Fruit fly (Drosophila melanogaster) whole organism: ENCODE data around the gene eIF3g1.
"Not testable (repeated sequence)": the region's sequence is repeated elsewhere in the genome, so short reads cannot be mapped to it uniquely, and the experiment has no call there.

Source experiments
- CG8478 ChIP-seq: fragments of >200 bp; optimal IDR thresholded peaks from 2 replicates; lab custom pipeline; 2018; ENCODE audit warnings: inconsistent platforms
- Dll ChIP-seq: fragments of >200 bp; optimal IDR thresholded peaks from 2 replicates; lab custom pipeline; 2017
- EcR ChIP-seq, 2 experiments: fragments of >200 bp; optimal IDR thresholded peaks; 2 replicates each; lab custom pipeline; 2017; ENCODE audit warnings: missing biosample characterization in 2 of 2, missing genetic modification characterization in 2 of 2, missing genetic modification reagents in 2 of 2
- pan ChIP-seq: fragments of >200 bp; optimal IDR thresholded peaks from 2 replicates; lab custom pipeline; 2017
- psq ChIP-seq: fragments of >200 bp; optimal IDR thresholded peaks from 2 replicates; lab custom pipeline; 2017
- usp ChIP-seq: fragments of >200 bp; optimal IDR thresholded peaks from 2 replicates; lab custom pipeline; 2017; ENCODE audit warnings: missing biosample characterization, missing genetic modification characterization, mixed read lengths

Gene eIF3g1

DNA sequence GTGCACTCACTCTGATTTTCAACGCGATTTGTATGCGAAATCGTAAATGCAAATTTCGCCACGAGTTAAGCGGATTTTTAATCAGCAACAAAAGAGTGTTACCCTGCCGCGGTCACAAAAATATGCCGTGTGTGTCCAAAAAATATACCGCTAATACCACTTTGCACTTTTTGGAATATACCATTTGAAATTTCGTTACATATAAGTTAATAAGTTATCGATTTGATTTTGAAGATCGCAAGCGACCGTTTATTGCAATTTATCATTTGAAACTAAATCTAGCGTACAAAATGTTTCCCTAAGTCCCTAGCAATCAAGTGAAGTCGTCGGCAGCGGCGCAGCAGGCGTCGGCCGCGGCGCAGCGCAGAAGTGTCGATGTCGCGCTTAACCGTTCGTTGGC lies at the start of gene eIF3g1:
eIF3g1 (minus strand) TSS at position 101 of the 400 bp plus-strand sequence.
- not testable (repeated sequence) for TF ChIP-seq usp (GFP tag; lab: Kevin White, UChicago); psq; Dll (lab: Kevin White, UChicago)

DNA sequence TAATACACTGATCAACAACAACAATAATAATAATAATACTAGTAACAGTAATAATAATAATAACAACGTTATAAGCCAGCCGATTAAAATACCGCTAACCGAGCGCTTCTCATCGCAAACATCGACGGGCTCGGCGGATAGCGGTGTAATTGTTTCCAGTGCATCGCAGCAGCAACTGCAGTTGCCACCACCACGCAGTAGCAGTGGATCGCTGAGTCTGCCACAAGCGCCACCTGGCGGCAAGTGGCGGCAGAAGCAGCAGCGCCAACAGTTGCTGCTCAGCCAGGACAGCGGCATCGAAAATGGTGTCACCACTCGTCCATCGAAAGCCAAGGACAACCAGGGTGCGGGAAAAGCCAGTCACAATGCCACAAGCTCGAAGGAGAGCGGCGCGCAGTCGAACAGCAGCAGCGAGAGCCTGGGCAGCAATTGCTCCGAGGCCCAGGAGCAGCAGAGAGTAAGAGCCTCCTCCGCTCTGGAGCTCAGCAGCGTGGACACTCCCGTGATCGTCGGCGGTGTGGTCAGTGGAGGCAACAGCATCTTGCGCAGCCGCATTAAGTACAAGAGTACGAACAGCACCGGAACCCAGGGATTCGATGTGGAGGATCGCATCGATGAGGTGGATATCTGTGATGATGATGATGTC lies 49.4 kb upstream of the eIF3g1 start:
- TF ChIP-seq CG8478 (lab: Kevin White, UChicago) (no peak), Dll (lab: Kevin White, UChicago) (no peak), usp (GFP tag; lab: Kevin White, UChicago) (no peak), pan (lab: Kevin White, UChicago) (no peak), EcR (GFP tag; optimal IDR thresholded peaks at IDR 0.05; lab: Kevin White, UChicago) (no peak), psq (no peak)

- no peak for TF ChIP-seq pan (lab: Kevin White, UChicago)
- no peak for TF ChIP-seq EcR (GFP tag; optimal IDR thresholded peaks at IDR 0.05; lab: Kevin White, UChicago)
- TF ChIP-seq psq = no peak
- no peak for TF ChIP-seq usp (GFP tag; lab: Kevin White, UChicago)
- TF ChIP-seq Dll (lab: Kevin White, UChicago) = no peak
- TF ChIP-seq CG8478 (lab: Kevin White, UChicago) = no peak
Observed at dm6 chrX:2658258-2658853, 48.2 kb upstream of the eIF3g1 start.

DNA sequence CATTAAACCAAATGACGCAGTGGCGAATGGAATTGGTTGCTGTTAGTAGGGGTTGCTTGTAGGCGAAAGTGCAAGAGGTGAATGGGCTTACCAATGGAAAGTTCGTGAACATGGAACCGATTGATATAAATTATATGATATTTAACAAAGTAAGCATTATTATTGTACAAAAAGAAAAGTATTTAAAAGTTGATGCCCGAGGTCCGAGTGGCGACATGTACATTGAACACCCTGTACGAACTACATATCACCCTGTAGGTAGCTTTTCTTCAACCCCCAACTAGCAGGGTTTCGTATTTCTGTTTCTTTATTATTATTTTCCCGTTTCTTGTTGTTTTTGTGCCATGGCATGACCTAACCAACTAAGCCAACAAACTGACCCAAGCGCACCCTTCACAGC lies 47.1 kb upstream of the eIF3g1 start:
- TF ChIP-seq Dll (lab: Kevin White, UChicago) (no peak), usp (GFP tag; lab: Kevin White, UChicago) (no peak), EcR (GFP tag; optimal IDR thresholded peaks at IDR 0.05; lab: Kevin White, UChicago) (no peak), psq (no peak), CG8478 (lab: Kevin White, UChicago) (no peak), pan (lab: Kevin White, UChicago) (no peak)

DNA sequence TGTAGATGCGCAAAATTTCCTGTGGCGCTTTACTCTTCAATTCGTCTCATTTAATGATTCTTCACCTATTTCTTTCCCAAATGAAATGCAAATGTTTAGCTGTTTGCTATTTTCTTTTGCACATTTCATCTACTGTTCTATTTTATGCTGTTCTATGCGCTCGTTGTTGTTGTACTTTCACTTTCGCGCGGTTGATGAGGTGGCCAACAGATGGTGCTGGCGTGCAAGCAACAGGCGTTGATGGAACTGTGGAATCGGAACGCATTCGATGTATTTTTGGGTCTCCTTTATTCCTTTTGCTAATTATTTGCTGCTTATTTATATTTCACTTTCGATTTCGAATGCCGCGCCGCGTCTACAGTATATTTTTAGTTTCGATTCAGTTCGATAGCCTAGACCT lies 45.9 kb upstream of the eIF3g1 start:
- TF ChIP-seq pan (lab: Kevin White, UChicago) (no peak), usp (GFP tag; lab: Kevin White, UChicago) (no peak), Dll (lab: Kevin White, UChicago) (no peak), CG8478 (lab: Kevin White, UChicago) (no peak), psq (no peak), EcR (GFP tag; optimal IDR thresholded peaks at IDR 0.05; lab: Kevin White, UChicago) (no peak)

DNA sequence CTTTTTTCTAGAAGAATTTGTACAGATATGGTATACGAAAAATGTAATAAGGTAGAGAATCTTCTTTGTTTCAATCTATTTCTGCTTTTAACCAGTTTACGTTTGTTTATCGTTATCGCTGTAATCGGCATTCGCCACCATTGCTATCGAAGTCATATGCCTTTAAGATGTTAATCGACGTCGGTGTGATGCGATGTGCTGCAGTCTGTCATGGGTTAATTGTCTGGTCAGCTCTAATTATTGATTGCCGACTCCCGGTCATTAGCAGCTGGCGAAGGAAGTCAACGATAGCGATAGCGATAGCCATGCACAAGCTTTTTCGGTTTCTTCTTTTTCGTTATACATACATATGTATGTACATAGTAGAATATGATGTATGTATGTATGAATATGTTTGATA lies 45.3 kb upstream of the eIF3g1 start:
- TF ChIP-seq CG8478 (lab: Kevin White, UChicago) (no peak), usp (GFP tag; lab: Kevin White, UChicago) (no peak), EcR (GFP tag; optimal IDR thresholded peaks at IDR 0.05; lab: Kevin White, UChicago) (no peak), psq (no peak), Dll (lab: Kevin White, UChicago) (no peak), pan (lab: Kevin White, UChicago) (no peak)

DNA sequence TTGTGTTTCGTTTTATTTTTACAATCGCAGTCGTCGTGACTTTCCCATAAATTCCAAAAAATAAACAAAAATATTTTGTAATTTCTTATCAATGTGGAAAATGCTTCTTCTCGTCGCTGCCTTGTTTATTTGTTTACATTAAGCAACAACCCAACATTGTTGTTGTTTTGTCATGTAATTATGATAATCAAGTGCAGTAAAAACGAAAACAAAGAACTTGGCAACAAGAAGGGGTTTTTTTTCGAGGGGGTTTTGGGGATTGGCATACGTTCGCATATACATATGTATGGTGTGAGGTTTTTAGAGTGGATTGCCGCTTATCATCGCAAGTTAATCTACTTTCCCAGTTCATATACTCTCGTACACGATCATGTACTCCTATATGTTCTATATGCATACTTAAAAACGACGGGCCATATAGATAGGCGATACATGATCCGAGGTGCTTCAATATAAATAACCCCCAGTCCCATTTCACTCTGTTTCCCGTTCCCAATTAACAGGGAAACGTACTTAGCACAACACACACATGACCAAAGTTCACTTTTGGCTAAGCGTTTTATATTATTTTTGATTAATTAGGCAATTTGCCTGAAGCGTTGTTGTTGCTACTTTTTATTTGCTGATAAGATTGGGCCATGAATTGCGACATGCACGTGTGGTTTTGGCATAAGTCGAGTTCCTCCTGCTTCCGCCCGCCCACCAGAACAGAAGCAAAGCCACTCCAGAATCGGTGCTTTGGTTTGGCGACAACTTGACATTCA lies 43.6 kb upstream of the eIF3g1 start:
- TF ChIP-seq pan (lab: Kevin White, UChicago) = no peak
- no peak for TF ChIP-seq usp (GFP tag; lab: Kevin White, UChicago)

dm6 chrX:2652124-2652923 lies 42.2 kb upstream of the eIF3g1 start:
- TF ChIP-seq Dll (lab: Kevin White, UChicago) = peak; percentile 7
- no peak for TF ChIP-seq usp (GFP tag; lab: Kevin White, UChicago)
- no peak for TF ChIP-seq pan (lab: Kevin White, UChicago)

DNA sequence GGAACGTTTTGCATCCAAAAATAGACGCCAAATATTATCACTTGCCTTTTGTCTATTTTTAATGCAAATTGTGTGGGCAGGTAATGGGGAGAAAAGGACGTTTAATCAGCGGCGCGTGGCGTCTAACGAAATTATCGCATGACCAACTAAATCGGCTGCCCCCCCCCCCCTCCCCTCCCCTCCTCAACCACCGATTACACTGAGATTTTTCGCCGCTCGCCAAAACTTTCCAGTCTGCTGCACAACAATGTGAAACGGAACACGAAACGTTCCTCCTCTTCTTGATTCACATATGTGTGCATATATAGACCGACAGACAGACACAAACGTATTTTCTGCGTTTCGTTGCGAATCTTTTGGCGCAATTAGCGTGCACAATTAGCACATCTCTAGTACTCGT lies 41.0 kb upstream of the eIF3g1 start:
- no peak for TF ChIP-seq EcR (GFP tag; optimal IDR thresholded peaks at IDR 0.05; lab: Kevin White, UChicago)
- TF ChIP-seq usp (GFP tag; lab: Kevin White, UChicago) = no peak
- TF ChIP-seq psq = no peak
- no peak for TF ChIP-seq CG8478 (lab: Kevin White, UChicago)
- TF ChIP-seq pan (lab: Kevin White, UChicago) = no peak
- TF ChIP-seq Dll (lab: Kevin White, UChicago) = no peak

dm6 chrX:2648959-2649358 lies 38.8 kb upstream of the eIF3g1 start:
- no peak for TF ChIP-seq CG8478 (lab: Kevin White, UChicago)
- no peak for TF ChIP-seq Dll (lab: Kevin White, UChicago)
- TF ChIP-seq EcR (GFP tag; optimal IDR thresholded peaks at IDR 0.05; lab: Kevin White, UChicago) = no peak
- no peak for TF ChIP-seq usp (GFP tag; lab: Kevin White, UChicago)
- TF ChIP-seq pan (lab: Kevin White, UChicago) = no peak
- no peak for TF ChIP-seq psq

DNA sequence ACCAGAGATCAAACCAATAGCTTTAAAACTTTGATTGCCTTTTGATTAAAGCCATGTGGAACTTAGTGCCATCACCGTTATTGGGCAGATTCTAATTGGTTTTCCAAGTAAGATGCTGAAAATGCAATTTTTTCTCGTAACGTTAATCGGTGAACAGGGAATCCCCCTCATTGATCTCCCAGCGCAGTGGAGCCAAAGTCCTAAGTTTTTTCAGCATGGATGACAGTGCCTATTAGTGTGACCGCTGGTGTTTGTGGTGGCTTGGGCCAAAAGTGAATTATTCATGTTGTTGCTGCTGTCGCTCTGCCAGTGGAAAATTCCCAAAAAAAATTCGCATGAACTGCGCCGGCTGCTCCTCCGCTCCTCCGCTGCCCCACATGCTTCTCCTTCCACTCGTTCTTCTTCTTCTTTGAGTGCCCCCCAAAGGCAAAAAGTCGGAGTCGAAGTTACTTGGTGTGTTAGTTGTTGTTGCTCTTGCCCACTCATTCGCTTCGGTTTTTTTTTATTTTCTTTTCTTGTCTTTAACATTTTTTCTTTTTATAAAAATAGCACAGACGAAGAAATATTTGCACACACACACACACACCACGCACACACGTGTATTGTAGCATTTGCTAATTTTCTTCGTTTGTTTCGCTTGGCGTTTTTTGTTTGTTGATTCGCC lies 37.9 kb upstream of the eIF3g1 start:
- TF ChIP-seq EcR (GFP tag; optimal IDR thresholded peaks at IDR 0.05; lab: Kevin White, UChicago) (peak in 1 of 2 experiments; percentile 26), psq (no peak)
